Worm (Caenorhabditis elegans) whole organism, L4 larva: Measurements from ENCODE around the gene Y51A2D.21.

Experiments used
- daf-12 ChIP-seq: fragments of 150-350 bp; optimal IDR thresholded peaks from 2 replicates; lab custom pipeline; 2014; ENCODE audit warnings: missing biosample characterization, missing genetic modification reagents, missing genetic modification characterization
- lin-13 ChIP-seq: fragments of 150-350 bp; optimal IDR thresholded peaks from 2 replicates; lab custom pipeline; 2014; ENCODE audit warnings: missing biosample characterization, missing genetic modification reagents, missing genetic modification characterization
- nhr-10 ChIP-seq: fragments of 150-350 bp; optimal IDR thresholded peaks from 2 replicates; lab custom pipeline; 2014; ENCODE audit warnings: missing biosample characterization, missing genetic modification characterization

DNA sequence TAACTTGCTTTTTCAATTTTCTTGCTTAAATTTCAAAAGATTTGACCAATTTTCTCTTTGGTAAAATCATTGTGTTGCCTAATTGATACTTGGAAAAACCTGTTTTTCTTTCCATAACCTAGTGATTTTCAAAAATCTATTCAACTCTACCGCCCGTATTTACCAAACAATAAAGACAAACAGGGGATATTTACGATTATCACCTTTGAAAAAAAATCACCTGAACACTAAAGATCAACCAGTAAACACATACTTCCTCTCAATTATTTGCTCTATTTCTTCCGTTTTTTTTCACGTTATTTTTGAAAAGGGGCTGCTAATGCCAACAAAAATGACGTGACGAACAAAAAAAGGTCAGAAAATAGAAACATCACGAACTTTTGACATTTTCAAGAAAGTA is 10.7 kb upstream of the Y51A2D.21 start:
- no peak for TF ChIP-seq lin-13 (GFP tag; lab: Kevin White, UChicago)
- no peak for TF ChIP-seq daf-12
- TF ChIP-seq nhr-10 (tag; lab: Kevin White, UChicago) = no peak
